Worm (Caenorhabditis elegans) whole organism, young adult: ENCODE data around the gene C32D5.11.

Experiments
- B0019.2 ChIP-seq: fragments of 200-800 bp; sonication (Bioruptor generic); conservative IDR thresholded peaks from 2 replicates; pipeline ENCODE4 v1.3.6; 2022; ENCODE audit warnings: missing genetic modification reagents, missing genetic modification characterization, missing compliant biosample characterization
- D2030.7 ChIP-seq: fragments of 200-800 bp; sonication (Bioruptor generic); IDR thresholded peaks from 2 replicates; pipeline ENCODE4 v1.3.6; 2022; ENCODE audit warnings: missing genetic modification reagents, missing genetic modification characterization, missing compliant biosample characterization
- K11D2.4 ChIP-seq: fragments of 200-800 bp; sonication (Bioruptor generic); IDR thresholded peaks from 2 replicates; pipeline ENCODE4 v1.3.6; 2022; ENCODE audit warnings: missing genetic modification reagents, missing genetic modification characterization, missing compliant biosample characterization
- Y53F4B.3 ChIP-seq: fragments of 200-800 bp; sonication (Bioruptor generic); IDR thresholded peaks from 2 replicates; pipeline ENCODE4 v1.3.6; 2022; ENCODE audit warnings: missing genetic modification reagents, missing genetic modification characterization, missing compliant biosample characterization
- Y53G8AR.9 ChIP-seq: fragments of 200-800 bp; sonication (Bioruptor generic); conservative IDR thresholded peaks from 2 replicates; pipeline ENCODE4 v1.3.6; 2022; ENCODE audit warnings: missing genetic modification reagents, missing genetic modification characterization, missing compliant biosample characterization
- cebp-1 ChIP-seq, 2 experiments: fragments of 200-800 bp in 1 of 2; sonication (Bioruptor generic) in 1 of 2; sonication (generic microtip) in 1 of 2; IDR thresholded peaks in 1 of 2; optimal IDR thresholded peaks in 1 of 2; 2 replicates each; pipeline versions ENCODE4 v1.3.6 to Lab custom; 2017 to 2022; ENCODE audit warnings: missing compliant biosample characterization in 2 of 2, missing genetic modification characterization in 2 of 2, mild to moderate bottlenecking in 1 of 2, missing genetic modification reagents in 1 of 2, moderate library complexity in 1 of 2
- ceh-100 ChIP-seq: fragments of 200-800 bp; sonication (Bioruptor generic); IDR thresholded peaks from 2 replicates; pipeline ENCODE4 v1.3.6; 2022; ENCODE audit warnings: missing genetic modification reagents, missing genetic modification characterization, missing compliant biosample characterization
- ceh-27 ChIP-seq: fragments of 200-800 bp; sonication (Bioruptor generic); optimal IDR thresholded peaks from 2 replicates; lab custom pipeline; 2018; ENCODE audit warnings: mild to moderate bottlenecking, missing genetic modification characterization, moderate library complexity, missing compliant biosample characterization
- ceh-40 ChIP-seq: fragments of 200-800 bp; sonication (Bioruptor generic); IDR thresholded peaks from 2 replicates; pipeline ENCODE4 v1.3.6; 2022; ENCODE audit warnings: missing genetic modification characterization, missing compliant biosample characterization
- ceh-91 ChIP-seq: fragments of 200-800 bp; sonication (Bioruptor generic); IDR thresholded peaks from 2 replicates; pipeline ENCODE4 v1.3.6; 2022; ENCODE audit warnings: missing genetic modification reagents, missing genetic modification characterization, missing compliant biosample characterization
- die-1 ChIP-seq: sonication (generic microtip); optimal IDR thresholded peaks from 2 replicates; lab custom pipeline; 2016; ENCODE audit warnings: missing genotype, mild to moderate bottlenecking, missing genetic modification characterization, missing compliant biosample characterization
- dox-1 ChIP-seq: fragments of 200-800 bp; sonication (Bioruptor generic); IDR thresholded peaks from 2 replicates; pipeline ENCODE4 v1.3.6; 2022; ENCODE audit warnings: missing genetic modification reagents, missing genetic modification characterization, missing compliant biosample characterization
- efl-1 ChIP-seq: fragments of 150-350 bp; optimal IDR thresholded peaks from 2 replicates; lab custom pipeline; 2014; ENCODE audit warnings: missing biosample characterization, missing genetic modification reagents, missing genetic modification characterization
- hmg-1.2 ChIP-seq: fragments of 200-800 bp; sonication (Bioruptor generic); IDR thresholded peaks from 2 replicates; pipeline ENCODE4 v1.3.6; 2022; ENCODE audit warnings: missing genetic modification reagents, missing genetic modification characterization, missing compliant biosample characterization
- let-607 ChIP-seq, 2 experiments: fragments of 200-800 bp in 1 of 2; sonication (Bioruptor generic) in 1 of 2; sonication (generic microtip) in 1 of 2; optimal IDR thresholded peaks; 2 replicates each; lab custom pipeline; 2016 to 2018; ENCODE audit warnings: mild to moderate bottlenecking in 2 of 2, missing compliant biosample characterization in 2 of 2, missing genetic modification characterization in 2 of 2, moderate library complexity in 2 of 2, missing genotype in 1 of 2
- lin-35 ChIP-seq, 3 experiments: fragments of 150-350 bp in 2 of 3; sonication (generic microtip) in 1 of 3; optimal IDR thresholded peaks; 2 replicates each; lab custom pipeline; 2014 to 2018; ENCODE audit warnings: missing biosample characterization in 3 of 3, missing genetic modification characterization in 3 of 3, missing genetic modification reagents in 3 of 3
- lin-40 ChIP-seq: sonication (generic microtip); optimal IDR thresholded peaks from 2 replicates; lab custom pipeline; 2016; ENCODE audit warnings: missing genetic modification characterization, mild to moderate bottlenecking, missing compliant biosample characterization, missing genotype, missing genetic modification reagents
- lin-54 ChIP-seq: fragments of 200-800 bp; sonication (Bioruptor generic); optimal IDR thresholded peaks from 2 replicates; lab custom pipeline; 2018; ENCODE audit warnings: mild to moderate bottlenecking, missing genetic modification characterization, missing compliant biosample characterization
- lir-1 ChIP-seq: fragments of 200-800 bp; sonication (Bioruptor generic); conservative IDR thresholded peaks from 2 replicates; pipeline ENCODE4 v1.3.6; 2022; ENCODE audit warnings: missing genetic modification reagents, missing genetic modification characterization, missing compliant biosample characterization
- madf-10 ChIP-seq: sonication (generic microtip); optimal IDR thresholded peaks from 2 replicates; lab custom pipeline; 2016; ENCODE audit warnings: mild to moderate bottlenecking, missing genetic modification characterization, missing compliant biosample characterization
- madf-3 ChIP-seq: fragments of 200-800 bp; sonication (Bioruptor generic); IDR thresholded peaks from 2 replicates; pipeline ENCODE4 v1.3.6; 2022; ENCODE audit warnings: missing genetic modification reagents, missing genetic modification characterization, missing compliant biosample characterization
- madf-8 ChIP-seq: fragments of 200-800 bp; sonication (Bioruptor generic); conservative IDR thresholded peaks from 2 replicates; pipeline ENCODE4 v1.3.6; 2022; ENCODE audit warnings: missing genetic modification reagents, missing genetic modification characterization, missing compliant biosample characterization
- mxl-1 ChIP-seq: sonication (generic microtip); optimal IDR thresholded peaks from 2 replicates; lab custom pipeline; 2016; ENCODE audit warnings: missing genetic modification characterization, missing compliant biosample characterization
- nfyb-1 ChIP-seq: fragments of 200-800 bp; sonication (Bioruptor generic); IDR thresholded peaks from 2 replicates; pipeline ENCODE4 v1.3.6; 2022; ENCODE audit warnings: missing genetic modification reagents, missing genetic modification characterization, missing compliant biosample characterization
- nhr-120 ChIP-seq: fragments of 200-800 bp; sonication (Bioruptor generic); IDR thresholded peaks from 2 replicates; pipeline ENCODE4 v1.3.6; 2022; ENCODE audit warnings: missing genetic modification characterization, missing compliant biosample characterization
- nhr-90 ChIP-seq: sonication (generic microtip); optimal IDR thresholded peaks from 2 replicates; lab custom pipeline; 2016; ENCODE audit warnings: missing genotype, mild to moderate bottlenecking, missing genetic modification characterization, missing compliant biosample characterization
- pbrm-1 ChIP-seq: fragments of 200-800 bp; sonication (Bioruptor generic); IDR thresholded peaks from 2 replicates; pipeline ENCODE4 v1.3.6; 2022; ENCODE audit warnings: missing genetic modification reagents, missing genetic modification characterization, missing compliant biosample characterization
- sdz-38 ChIP-seq: sonication (generic microtip); optimal IDR thresholded peaks from 2 replicates; lab custom pipeline; 2016; ENCODE audit warnings: missing genotype, missing genetic modification characterization, missing compliant biosample characterization
- snpc-3.4 ChIP-seq: sonication (generic microtip); optimal IDR thresholded peaks from 2 replicates; lab custom pipeline; 2017; ENCODE audit warnings: missing genetic modification characterization, mild to moderate bottlenecking, missing compliant biosample characterization, antibody characterized with exemption, moderate library complexity, missing genotype, missing genetic modification reagents
- snpc-4 ChIP-seq, 5 experiments: fragments of 150-350 bp in 1 of 5; sonication (generic microtip) in 4 of 5; optimal IDR thresholded peaks; 2 replicates each; lab custom pipeline; 2014 to 2018; ENCODE audit warnings: missing genetic modification characterization in 5 of 5, missing biosample characterization in 3 of 5, antibody characterized with exemption in 2 of 5, mild to moderate bottlenecking in 2 of 5, missing compliant biosample characterization in 2 of 5, missing genotype in 2 of 5, moderate library complexity in 2 of 5, missing genetic modification reagents in 1 of 5
- tbx-9 ChIP-seq: sonication (generic microtip); optimal IDR thresholded peaks from 2 replicates; lab custom pipeline; 2016; ENCODE audit warnings: borderline replicate concordance, missing genetic modification characterization, inconsistent platforms, missing compliant biosample characterization
- tlf-1 ChIP-seq: fragments of 200-800 bp; sonication (Bioruptor generic); optimal IDR thresholded peaks from 2 replicates; lab custom pipeline; 2018; ENCODE audit warnings: mild to moderate bottlenecking, missing genetic modification characterization, missing compliant biosample characterization
- unc-62 ChIP-seq: fragments of 150-350 bp; optimal IDR thresholded peaks from 2 replicates; lab custom pipeline; 2014; ENCODE audit warnings: missing biosample characterization, missing genetic modification reagents, missing genetic modification characterization
- zfh-2 ChIP-seq: fragments of 200-800 bp; sonication (Bioruptor generic); conservative IDR thresholded peaks from 2 replicates; pipeline ENCODE4 v1.3.6; 2022; ENCODE audit warnings: missing genetic modification reagents, missing genetic modification characterization, missing compliant biosample characterization

C32D5.11 gene

DNA sequence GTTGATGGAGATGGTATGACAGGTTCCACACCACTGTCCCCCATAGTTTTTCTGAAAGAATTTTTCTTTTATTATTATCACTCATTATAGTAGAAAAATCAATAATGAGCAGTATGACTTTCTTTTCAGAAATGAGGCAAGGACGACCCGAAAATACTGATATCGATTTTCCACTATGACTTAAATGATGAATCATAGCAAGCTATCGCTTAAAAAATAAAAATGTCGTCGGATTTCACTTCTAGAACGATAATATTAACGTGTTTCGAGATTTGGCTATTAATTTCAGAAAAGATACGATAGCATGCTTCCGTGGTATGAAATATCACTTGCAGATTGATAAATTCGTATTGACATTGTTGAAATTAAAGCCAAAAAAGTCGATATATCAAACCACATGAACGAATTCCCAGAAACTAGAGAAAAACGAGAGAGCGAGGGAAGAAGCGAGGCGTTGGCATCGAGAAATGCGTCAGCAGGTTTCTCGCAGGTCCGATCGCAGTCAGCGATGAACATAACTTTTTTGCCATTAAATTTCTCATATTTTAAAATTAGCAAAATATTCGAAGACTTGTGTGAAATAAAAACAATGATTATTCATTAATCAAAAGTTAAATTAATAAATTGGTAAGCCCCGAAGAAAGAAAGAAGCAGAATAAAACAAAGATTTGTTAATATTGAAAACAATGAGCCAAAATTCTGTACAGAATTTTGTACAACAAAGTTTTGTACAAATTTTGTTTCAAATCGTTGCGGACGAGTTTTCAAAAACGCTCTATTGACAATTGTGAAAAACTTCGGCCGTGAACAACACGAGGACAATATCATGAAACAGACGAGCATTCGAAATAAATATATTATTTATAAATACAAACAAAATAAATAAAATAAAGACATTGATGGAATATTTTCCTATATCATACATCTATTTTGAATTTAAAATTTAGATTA is at the start of gene C32D5.11 (continued):
- TF ChIP-seq let-607 (tag; optimal IDR thresholded peaks at IDR 0.05; lab: Kevin White, UChicago) (peak in 1 of 2 experiments; percentile 49), mxl-1 (no peak), tbx-9 (tag; lab: Kevin White, UChicago) (no peak), unc-62 (GFP tag; lab: Kevin White, UChicago) (no peak), dox-1 (GFP tag; lab: Robert Waterston, UW) (peak; percentile 65), Y53G8AR.9 (GFP tag; lab: Robert Waterston, UW) (no peak), Y53F4B.3 (no peak), lir-1 (GFP tag; lab: Robert Waterston, UW) (no peak), lin-54 (peak; percentile 33), tlf-1 (GFP tag; lab: Kevin White, UChicago) (peak; percentile 7), ceh-27 (peak; percentile 31), sdz-38 (tag; lab: Kevin White, UChicago) (no peak), snpc-3.4 (tag; lab: Kevin White, UChicago) (no peak), lin-35 (GFP tag; optimal IDR thresholded peaks at IDR 0.05; lab: Kevin White, UChicago) (peak in 1 of 3 experiments; percentile 72), ceh-100 (GFP tag; lab: Robert Waterston, UW) (no peak), cebp-1 (GFP tag; IDR thresholded peaks at IDR 0.05; lab: Robert Waterston, UW) (no peak), cebp-1 (tag; optimal IDR thresholded peaks at IDR 0.05; lab: Kevin White, UChicago) (peak; percentile 65), nhr-120 (no peak), nfyb-1 (GFP tag; lab: Robert Waterston, UW) (0 out of 2 replicates have a peak, but pooled peaks have one; percentile 38), madf-3 (GFP tag; lab: Robert Waterston, UW) (no peak), hmg-1.2 (peak; percentile 69), ceh-40 (GFP tag; lab: Robert Waterston, UW) (no peak), madf-8 (GFP tag; lab: Robert Waterston, UW) (no peak), ceh-91 (GFP tag; lab: Robert Waterston, UW) (0 out of 2 replicates have a peak, but pooled peaks have one; percentile 13), D2030.7 (0 out of 2 replicates have a peak, but pooled peaks have one; percentile 31), snpc-4 (GFP tag; optimal IDR thresholded peaks at IDR 0.05; lab: Kevin White, UChicago) (no peak), snpc-4 (tag; optimal IDR thresholded peaks at IDR 0.05; lab: Kevin White, UChicago) (no peak), B0019.2 (GFP tag; lab: Robert Waterston, UW) (no peak), pbrm-1 (GFP tag; lab: Robert Waterston, UW) (peak; percentile 35; the same call in 1 of the 2 replicates), madf-10 (tag; lab: Kevin White, UChicago) (no peak), die-1 (tag; lab: Kevin White, UChicago) (no peak), lin-40 (tag; lab: Kevin White, UChicago) (peak; percentile 55), nhr-90 (no peak), zfh-2 (GFP tag; lab: Robert Waterston, UW) (peak; percentile 41; the same call in 1 of the 2 replicates), efl-1 (GFP tag; lab: Kevin White, UChicago) (peak; percentile 22)

DNA sequence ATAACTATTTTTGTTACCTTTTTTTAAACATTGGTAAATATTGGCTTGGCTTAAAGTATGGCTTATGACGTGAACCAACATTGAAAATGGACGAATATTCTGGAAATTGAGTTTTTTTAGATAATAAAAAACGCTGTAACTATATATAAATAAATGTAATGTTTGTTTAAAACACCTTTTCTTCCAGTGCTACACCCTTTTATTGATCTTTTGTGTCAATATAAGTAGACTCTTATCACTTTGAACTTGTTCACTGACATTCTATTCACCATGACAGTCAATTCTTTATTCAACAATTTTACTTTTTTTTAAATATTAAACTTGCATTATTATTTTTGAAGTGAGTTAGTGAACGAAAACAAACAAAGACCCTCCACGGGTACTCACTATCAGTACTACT is 48.0 kb upstream of the C32D5.11 start, which contains the start of gene T25D10.1:
TSS of gene T25D10.1 (plus strand) at position 169 of the 400 bp plus-strand sequence.
- no peak for TF ChIP-seq K11D2.4
